Fruit fly (Drosophila melanogaster): ENCODE data around the gene ppk22.

The ppk22 gene

DNA sequence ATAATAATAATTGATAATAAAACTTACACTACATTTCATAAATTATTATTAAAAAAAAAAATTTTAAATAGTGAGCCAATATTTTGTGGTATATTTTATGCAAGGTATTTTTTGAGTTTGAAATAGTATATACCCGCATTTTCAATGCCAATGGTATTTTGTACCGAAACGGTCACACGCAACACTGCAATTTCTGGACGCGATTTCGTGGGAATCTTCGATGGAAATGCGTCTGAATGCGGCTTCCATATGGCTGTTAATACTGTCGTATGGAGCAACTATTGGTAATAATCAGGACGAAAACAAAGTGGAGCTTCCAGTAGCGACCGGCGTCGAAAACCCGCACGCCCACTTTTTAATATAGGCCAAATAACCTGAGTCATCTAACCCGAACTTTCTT, 8.2 kb downstream of the ppk22 start, which contains the start of gene Nct (continued):
- TF ChIP-seq CG17328 (GFP tag; IDR thresholded peaks at IDR 0.05) (no peak), cad (GFP tag; optimal IDR thresholded peaks at IDR 0.05) (no peak), ftz-f1 (GFP tag; optimal IDR thresholded peaks at IDR 0.05) (peak; percentile 0), B-H1 (GFP tag; IDR thresholded peaks at IDR 0.05) (no peak), trem (tag; optimal IDR thresholded peaks at IDR 0.05) (peak; percentile 18), caup (GFP tag; optimal IDR thresholded peaks at IDR 0.05; ENCODE audit: severe bottlenecking) (no peak), Scr (GFP tag; IDR thresholded peaks at IDR 0.05; ENCODE audit: partially characterized antibody) (peak; percentile 25; the same call in 1 of the 2 replicates), Bteb2 (GFP tag; optimal IDR thresholded peaks at IDR 0.05) (no peak), Antp (GFP tag; optimal IDR thresholded peaks at IDR 0.05) (no peak), CG17829 (tag; optimal IDR thresholded peaks at IDR 0.05) (peak; percentile 1), CG10267 (tag; optimal IDR thresholded peaks at IDR 0.05) (peak; percentile 17), Hey (tag; optimal IDR thresholded peaks at IDR 0.05) (no peak), CG5180 (GFP tag; optimal IDR thresholded peaks at IDR 0.05) (no peak), odd (GFP tag; optimal IDR thresholded peaks at IDR 0.05) (no peak), Dp (GFP tag; optimal IDR thresholded peaks at IDR 0.05) (peak; percentile 60), CG4617 (GFP tag; optimal IDR thresholded peaks at IDR 0.05; ENCODE audit: borderline replicate concordance) (peak; percentile 51), kay (GFP tag; optimal IDR thresholded peaks at IDR 0.05) (peak; percentile 1), ems (GFP tag; optimal IDR thresholded peaks at IDR 0.05) (no peak), pnt (GFP tag; optimal IDR thresholded peaks at IDR 0.05) (no peak), zfh2 (GFP tag; optimal IDR thresholded peaks at IDR 0.05) (no peak)

DNA sequence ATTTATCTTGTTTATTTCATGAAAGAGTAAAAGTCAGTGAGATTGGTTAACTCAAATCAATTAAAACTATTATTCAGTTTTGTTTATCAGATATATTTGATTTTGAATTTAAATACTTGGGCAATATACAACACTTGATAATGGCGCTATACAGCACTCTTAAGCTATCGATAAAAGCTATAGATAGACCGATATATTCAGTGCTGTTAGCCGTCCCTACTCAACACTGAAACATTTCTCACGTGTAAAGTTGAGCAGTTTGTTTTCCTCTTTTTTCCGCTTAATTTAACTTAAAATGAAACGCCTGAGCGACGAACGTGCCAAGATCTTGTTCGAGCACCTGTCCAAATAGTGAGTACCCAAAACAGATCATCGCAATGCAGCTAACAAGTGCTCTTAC, 9.2 kb downstream of the ppk22 start, which contains the start of gene CG7006:
TSS of gene CG7006 (plus strand) at position 208 of the 400 bp plus-strand sequence.
- TF ChIP-seq CG2678 (tag; optimal IDR thresholded peaks at IDR 0.05), result no peak
- no peak for TF ChIP-seq CG12071 (GFP tag; optimal IDR thresholded peaks at IDR 0.05)
- no peak for TF ChIP-seq Dek (tag; optimal IDR thresholded peaks at IDR 0.05)
- peak; percentile 58 for TF ChIP-seq Atf-2 (GFP tag; optimal IDR thresholded peaks at IDR 0.05)
- TF ChIP-seq Aef1 (GFP tag; IDR thresholded peaks at IDR 0.05), result peak; percentile 36; the same call in 1 of the 3 replicates
- no peak for TF ChIP-seq Neu2 (GFP tag; optimal IDR thresholded peaks at IDR 0.05; ENCODE audit: borderline replicate concordance)
- TF ChIP-seq GATAe (GFP tag; conservative IDR thresholded peaks at IDR 0.05), result no peak; the same call in 1 of the 2 replicates
- peak; percentile 48 for TF ChIP-seq Atf3 (GFP tag; optimal IDR thresholded peaks at IDR 0.05)
- peak; percentile 87 for TF ChIP-seq sens (GFP tag)
- TF ChIP-seq CG18011 (GFP tag; optimal IDR thresholded peaks at IDR 0.05), result no peak
- no peak for TF ChIP-seq nom (GFP tag; optimal IDR thresholded peaks at IDR 0.05)
- peak; percentile 90 for TF ChIP-seq CG13624 (GFP tag; optimal IDR thresholded peaks at IDR 0.05)
- no peak for TF ChIP-seq fru (optimal IDR thresholded peaks at IDR 0.05)
- TF ChIP-seq Sox100B (GFP tag; optimal IDR thresholded peaks at IDR 0.05), result no peak
- TF ChIP-seq lov (optimal IDR thresholded peaks at IDR 0.05), result no peak
- no peak for TF ChIP-seq lov (GFP tag; IDR thresholded peaks at IDR 0.05)
- peak; percentile 66 for TF ChIP-seq CG11085 (GFP tag; IDR thresholded peaks at IDR 0.05)
- TF ChIP-seq bab2 (GFP tag; optimal IDR thresholded peaks at IDR 0.05), result peak; percentile 80
- TF ChIP-seq onecut (GFP tag; IDR thresholded peaks at IDR 0.05), result no peak; the same call in 1 of the 2 replicates
- TF ChIP-seq Dbx (GFP tag; IDR thresholded peaks at IDR 0.05), result peak; percentile 90
- peak; percentile 69 for TF ChIP-seq inv (GFP tag; IDR thresholded peaks at IDR 0.05; ENCODE audit: partially characterized antibody)
- peak; percentile 78 for TF ChIP-seq CG12942 (GFP tag; optimal IDR thresholded peaks at IDR 0.05)
- peak; percentile 85 for TF ChIP-seq CG7786 (GFP tag; optimal IDR thresholded peaks at IDR 0.05)
- TF ChIP-seq Sox102F (GFP tag; optimal IDR thresholded peaks at IDR 0.05), result no peak
- TF ChIP-seq slp2 (GFP tag; optimal IDR thresholded peaks at IDR 0.05), result peak; percentile 60
- peak; percentile 80 for TF ChIP-seq caup (GFP tag; optimal IDR thresholded peaks at IDR 0.05; ENCODE audit: severe bottlenecking)
- TF ChIP-seq CG3065 (GFP tag; optimal IDR thresholded peaks at IDR 0.05), result peak; percentile 49
- peak; percentile 50 for TF ChIP-seq eyg (GFP tag; optimal IDR thresholded peaks at IDR 0.05)
- peak; percentile 84 for TF ChIP-seq pho (GFP tag; optimal IDR thresholded peaks at IDR 0.05)
- peak; percentile 55 for TF ChIP-seq dmrt11E (tag; optimal IDR thresholded peaks at IDR 0.05)
- no peak for TF ChIP-seq unpg (GFP tag; optimal IDR thresholded peaks at IDR 0.05)
- TF ChIP-seq CG34376 (GFP tag; optimal IDR thresholded peaks at IDR 0.05), result peak; percentile 33
- TF ChIP-seq lab (GFP tag; optimal IDR thresholded peaks at IDR 0.05), result no peak
